Worm (Caenorhabditis elegans): ENCODE results near the gene K02A6.3.

Gene K02A6.3

ce11 chrX:8252293-8252692, 20.6 kb upstream of the K02A6.3 start, which contains the start of gene M60.6 (continued):
- peak; percentile 7 for TF ChIP-seq rnt-1 (tag; optimal IDR thresholded peaks at IDR 0.05)
- TF ChIP-seq C34B4.2 (tag; optimal IDR thresholded peaks at IDR 0.05) = no peak
- TF ChIP-seq fkh-10 (GFP tag; optimal IDR thresholded peaks at IDR 0.05) = peak; percentile 33
- no peak for TF ChIP-seq nhr-11 (tag; optimal IDR thresholded peaks at IDR 0.05)
- no peak for TF ChIP-seq nhr-77 (tag; optimal IDR thresholded peaks at IDR 0.05)
- TF ChIP-seq fkh-4 (tag; optimal IDR thresholded peaks at IDR 0.05; ENCODE audit: borderline replicate concordance) = no peak
- no peak for TF ChIP-seq sptf-1 (tag; optimal IDR thresholded peaks at IDR 0.05)
- TF ChIP-seq alr-1 (tag; optimal IDR thresholded peaks at IDR 0.05; ENCODE audit: borderline replicate concordance) = no peak
- no peak for TF ChIP-seq C04F5.9 (tag; optimal IDR thresholded peaks at IDR 0.05)
- peak; percentile 49 for TF ChIP-seq swsn-7 (tag; optimal IDR thresholded peaks at IDR 0.05)
- TF ChIP-seq nhr-19 (GFP tag; conservative IDR thresholded peaks at IDR 0.05) = 0 out of 2 replicates have a peak, but pooled peaks have one; percentile 18
- no peak for TF ChIP-seq unc-30 (tag; optimal IDR thresholded peaks at IDR 0.05)
- TF ChIP-seq elt-2 (tag; optimal IDR thresholded peaks at IDR 0.05) = no peak
- TF ChIP-seq ceh-90 (tag; optimal IDR thresholded peaks at IDR 0.05) = no peak
- TF ChIP-seq ztf-11 (tag; optimal IDR thresholded peaks at IDR 0.05) = no peak
- TF ChIP-seq snu-23 (GFP tag; optimal IDR thresholded peaks at IDR 0.05) = peak; percentile 61
- TF ChIP-seq nhr-237 (tag; optimal IDR thresholded peaks at IDR 0.05) = no peak
- peak; percentile 52 for TF ChIP-seq nhr-71 (tag; optimal IDR thresholded peaks at IDR 0.05)
- no peak for TF ChIP-seq C16A3.4 (tag; optimal IDR thresholded peaks at IDR 0.05)
- no peak for TF ChIP-seq elt-3 (tag; optimal IDR thresholded peaks at IDR 0.05)
- TF ChIP-seq unc-86 (tag; optimal IDR thresholded peaks at IDR 0.05) = no peak
- TF ChIP-seq nhr-20 (tag; optimal IDR thresholded peaks at IDR 0.05) = peak; percentile 48
- no peak for TF ChIP-seq hlh-17 (GFP tag; optimal IDR thresholded peaks at IDR 0.05; ENCODE audit: borderline replicate concordance)
- TF ChIP-seq efl-1 (optimal IDR thresholded peaks at IDR 0.05) = peak; percentile 16 to 32
- TF ChIP-seq efl-1 (GFP tag; optimal IDR thresholded peaks at IDR 0.05 in 1 of 2) = no peak
- TF ChIP-seq vab-15 (tag; optimal IDR thresholded peaks at IDR 0.05) = no peak
- TF ChIP-seq ceh-8 (GFP tag; optimal IDR thresholded peaks at IDR 0.05) = no peak
- no peak for TF ChIP-seq zip-4 (GFP tag; optimal IDR thresholded peaks at IDR 0.05)
- TF ChIP-seq fkh-8 (tag; optimal IDR thresholded peaks at IDR 0.05) = peak; percentile 33
- peak; percentile 84 for TF ChIP-seq lin-14 (GFP tag; optimal IDR thresholded peaks at IDR 0.05)
- no peak for TF ChIP-seq dpl-1 (GFP tag; optimal IDR thresholded peaks at IDR 0.05)
- TF ChIP-seq egl-27 (tag; optimal IDR thresholded peaks at IDR 0.05) = no peak
- no peak for TF ChIP-seq unc-62 (GFP tag; optimal IDR thresholded peaks at IDR 0.05)
- 0 out of 2 replicates have a peak, but pooled peaks have one; percentile 22 for TF ChIP-seq grh-1 (GFP tag; IDR thresholded peaks at IDR 0.05)
- no peak for TF ChIP-seq nhr-28 (tag; optimal IDR thresholded peaks at IDR 0.05)
- TF ChIP-seq F16B12.6 (tag; optimal IDR thresholded peaks at IDR 0.05) = no peak
- TF ChIP-seq irx-1 (tag; optimal IDR thresholded peaks at IDR 0.05) = no peak
- TF ChIP-seq sup-37 (GFP tag; optimal IDR thresholded peaks at IDR 0.05) = no peak
- peak; percentile 4 to 5 for TF ChIP-seq lin-35 (GFP tag; optimal IDR thresholded peaks at IDR 0.05)
- TF ChIP-seq fos-1 (tag; optimal IDR thresholded peaks at IDR 0.05) = peak; percentile 16
- TF ChIP-seq aha-1 (tag; optimal IDR thresholded peaks at IDR 0.05) = no peak
- TF ChIP-seq ceh-82 (tag; optimal IDR thresholded peaks at IDR 0.05) = peak in 1 of 3 experiments; percentile 73
- no peak for TF ChIP-seq mef-2 (tag; optimal IDR thresholded peaks at IDR 0.05)
- TF ChIP-seq mab-9 (GFP tag; IDR thresholded peaks at IDR 0.05) = no peak
- no peak for TF ChIP-seq nhr-84 (tag; optimal IDR thresholded peaks at IDR 0.05)
- no peak for TF ChIP-seq lin-39 (tag; optimal IDR thresholded peaks at IDR 0.05)
- TF ChIP-seq ceh-63 (GFP tag; optimal IDR thresholded peaks at IDR 0.05) = no peak
- no peak for TF ChIP-seq snpc-4 (tag; optimal IDR thresholded peaks at IDR 0.05)
- TF ChIP-seq isw-1 (GFP tag; IDR thresholded peaks at IDR 0.05) = peak; percentile 21; the same call in 1 of the 2 replicates
- TF ChIP-seq lin-15B (tag; optimal IDR thresholded peaks at IDR 0.05) = no peak
- TF ChIP-seq blmp-1 (tag; optimal IDR thresholded peaks at IDR 0.05) = peak; percentile 76
- TF ChIP-seq zag-1 (tag; optimal IDR thresholded peaks at IDR 0.05) = no peak
- peak; percentile 64 for TF ChIP-seq mep-1 (tag; optimal IDR thresholded peaks at IDR 0.05)
- TF ChIP-seq ces-1 (GFP tag; optimal IDR thresholded peaks at IDR 0.05) = no peak

Data from whole organism, L1 larva.